Worm (Caenorhabditis elegans) whole organism, L4 larva: Measurements from ENCODE around the gene his-38.

Source experiments
- D1046.2 ChIP-seq: fragments of 200-800 bp; sonication (Bioruptor generic); IDR thresholded peaks from 2 replicates; pipeline ENCODE4 v1.3.6; 2022; ENCODE audit warnings: missing genetic modification characterization, missing compliant biosample characterization
- ZK546.5 ChIP-seq, 2 experiments: sonication (generic microtip); optimal IDR thresholded peaks; 2 replicates each; lab custom pipeline; 2017; ENCODE audit warnings: missing biosample characterization in 2 of 2, missing genetic modification characterization in 2 of 2
- lim-7 ChIP-seq: fragments of 200-800 bp; sonication (Bioruptor generic); IDR thresholded peaks from 2 replicates; pipeline ENCODE4 v1.3.6; 2022; ENCODE audit warnings: missing genetic modification characterization, missing compliant biosample characterization
- nhr-42 ChIP-seq: fragments of 200-800 bp; sonication (Bioruptor generic); IDR thresholded peaks from 2 replicates; pipeline ENCODE4 v1.3.6; 2022; ENCODE audit warnings: missing genetic modification characterization, missing compliant biosample characterization
- nhr-76 ChIP-seq: fragments of 150-350 bp; optimal IDR thresholded peaks from 2 replicates; lab custom pipeline; 2014; ENCODE audit warnings: missing biosample characterization, missing genetic modification characterization
- pqm-1 ChIP-seq: sonication (generic microtip); optimal IDR thresholded peaks from 2 replicates; lab custom pipeline; 2017; ENCODE audit warnings: missing biosample characterization, missing genetic modification characterization

The his-38 gene

ce11 chrX:7260327-7261019 is 49.2 kb downstream of the his-38 start, which contains the start of gene lact-1 (continued):
- TF ChIP-seq ZK546.5 (tag; optimal IDR thresholded peaks at IDR 0.05; lab: Kevin White, UChicago) (no peak), nhr-76 (tag; lab: Kevin White, UChicago) (no peak), lim-7 (no peak), D1046.2 (GFP tag; lab: Robert Waterston, UW) (no peak), pqm-1 (peak; percentile 38), nhr-42 (GFP tag; lab: Robert Waterston, UW) (no peak)
